Worm (Caenorhabditis elegans): Measurements from ENCODE around the gene Y37E11AL.12.

ce11 chrIV:3721973-3722372 is 20.2 kb upstream of the Y37E11AL.12 start:
- no peak for TF ChIP-seq F13C5.2 (tag; optimal IDR thresholded peaks at IDR 0.05)
- no peak for TF ChIP-seq ama-1 (optimal IDR thresholded peaks at IDR 0.05)
- TF ChIP-seq tra-4 (tag; optimal IDR thresholded peaks at IDR 0.05), result no peak
- TF ChIP-seq flt-1 (GFP tag; IDR thresholded peaks at IDR 0.05), result no peak
- TF ChIP-seq ceh-36 (tag; optimal IDR thresholded peaks at IDR 0.05), result no peak
- TF ChIP-seq hmbx-1 (tag; optimal IDR thresholded peaks at IDR 0.05), result no peak

All from whole organism, early embryonic.